Fruit fly (Drosophila melanogaster) whole organism, embryonic: ENCODE results near the gene Spx.

Experiments
- Antp ChIP-seq: fragments of 200-800 bp; sonication (Bioruptor generic); optimal IDR thresholded peaks from 3 replicates; lab custom pipeline; 2016; ENCODE audit warnings: missing biosample characterization, missing genetic modification characterization
- Atf6 ChIP-seq: fragments of 200-800 bp; sonication (Bioruptor generic); IDR thresholded peaks from 2 replicates; pipeline ENCODE4 v1.3.6; 2022; ENCODE audit warnings: missing biosample characterization, missing genetic modification characterization
- Blimp-1 ChIP-seq: fragments of 200-800 bp; sonication (Bioruptor generic); optimal IDR thresholded peaks from 3 replicates; lab custom pipeline; 2018; ENCODE audit warnings: missing biosample characterization, missing genetic modification characterization, mild to moderate bottlenecking, moderate library complexity, missing genetic modification reagents
- CG10543 ChIP-seq: fragments of 200-800 bp; sonication (Bioruptor generic); optimal IDR thresholded peaks from 3 replicates; lab custom pipeline; 2017; ENCODE audit warnings: missing biosample characterization, mild to moderate bottlenecking, missing genetic modification characterization, moderate library complexity
- CG10565 ChIP-seq: fragments of 200-800 bp; sonication (Bioruptor generic); optimal IDR thresholded peaks from 3 replicates; lab custom pipeline; 2016; ENCODE audit warnings: missing biosample characterization, mild to moderate bottlenecking, missing genetic modification characterization
- CG10979 ChIP-seq: fragments of 200-800 bp; sonication (Bioruptor generic); optimal IDR thresholded peaks from 2 replicates; lab custom pipeline; 2018; ENCODE audit warnings: missing biosample characterization, mild to moderate bottlenecking, missing genetic modification characterization, moderate library complexity
- CG11456 ChIP-seq: fragments of 200-800 bp; sonication (Bioruptor generic); IDR thresholded peaks from 3 replicates; pipeline ENCODE4 v1.3.6; 2022; ENCODE audit warnings: missing biosample characterization, missing genetic modification characterization
- CG12659 ChIP-seq: fragments of 200-800 bp; sonication (Bioruptor generic); optimal IDR thresholded peaks from 3 replicates; lab custom pipeline; 2017; ENCODE audit warnings: mild to moderate bottlenecking, missing biosample characterization, missing genetic modification reagents, missing genetic modification characterization
- CG13775 ChIP-seq: fragments of 200-800 bp; sonication (Bioruptor generic); optimal IDR thresholded peaks from 3 replicates; lab custom pipeline; 2017; ENCODE audit warnings: missing biosample characterization, mild to moderate bottlenecking, missing genetic modification characterization
- CG15269 ChIP-seq: fragments of 200-800 bp; sonication (Bioruptor generic); optimal IDR thresholded peaks from 2 replicates; lab custom pipeline; 2018; ENCODE audit warnings: missing biosample characterization, mild to moderate bottlenecking, missing genetic modification characterization, moderate library complexity
- CG16813 ChIP-seq: fragments of 200-800 bp; sonication (Bioruptor generic); IDR thresholded peaks from 3 replicates; pipeline ENCODE4 v1.3.6; 2022; ENCODE audit warnings: missing biosample characterization, missing genetic modification characterization; ENCODE audit not compliant: partially characterized antibody
- CG17361 ChIP-seq: fragments of 200-800 bp; sonication (Bioruptor generic); IDR thresholded peaks from 3 replicates; pipeline ENCODE4 v1.3.6; 2022; ENCODE audit warnings: missing biosample characterization, missing genetic modification characterization
- CG18262 ChIP-seq: fragments of 200-800 bp; optimal IDR thresholded peaks from 3 replicates; lab custom pipeline; 2019; ENCODE audit warnings: missing biosample characterization, mild to moderate bottlenecking, missing genetic modification characterization, moderate library complexity
- CG1832 ChIP-seq: fragments of 200-800 bp; sonication (Bioruptor generic); optimal IDR thresholded peaks from 2 replicates; lab custom pipeline; 2017; ENCODE audit warnings: missing biosample characterization, mild to moderate bottlenecking, missing genetic modification characterization, inconsistent platforms
- CG2120 ChIP-seq: fragments of 200-800 bp; sonication (Bioruptor generic); optimal IDR thresholded peaks from 3 replicates; lab custom pipeline; 2016; ENCODE audit warnings: missing biosample characterization, missing genetic modification characterization
- CG2712 ChIP-seq: fragments of 200-800 bp; optimal IDR thresholded peaks from 3 replicates; lab custom pipeline; 2019; ENCODE audit warnings: missing biosample characterization, mild to moderate bottlenecking, missing genetic modification characterization, moderate library complexity
- CG2889 ChIP-seq: fragments of 200-800 bp; sonication (Bioruptor generic); IDR thresholded peaks from 3 replicates; pipeline ENCODE4 v1.3.6; 2022; ENCODE audit warnings: missing biosample characterization, missing genetic modification characterization
- CG30020 ChIP-seq: fragments of 200-800 bp; optimal IDR thresholded peaks from 2 replicates; lab custom pipeline; 2019; ENCODE audit warnings: missing biosample characterization, mild to moderate bottlenecking, missing genetic modification characterization, moderate library complexity
- CG33557 ChIP-seq: fragments of 200-800 bp; sonication (Bioruptor generic); optimal IDR thresholded peaks from 2 replicates; lab custom pipeline; 2019; ENCODE audit warnings: missing biosample characterization, mild to moderate bottlenecking, missing genetic modification characterization, moderate library complexity
- CG34422 ChIP-seq: fragments of 200-800 bp; sonication (Bioruptor generic); IDR thresholded peaks from 3 replicates; pipeline ENCODE4 v1.3.6; 2022; ENCODE audit warnings: missing biosample characterization, missing genetic modification characterization
- CG3995 ChIP-seq: fragments of 200-800 bp; sonication (Bioruptor generic); optimal IDR thresholded peaks from 3 replicates; lab custom pipeline; 2016; ENCODE audit warnings: missing biosample characterization, missing genetic modification characterization
- CG8924 ChIP-seq: fragments of 200-800 bp; optimal IDR thresholded peaks from 3 replicates; lab custom pipeline; 2019; ENCODE audit warnings: missing biosample characterization, mild to moderate bottlenecking, missing genetic modification characterization, moderate library complexity
- ERR ChIP-seq: fragments of 200-800 bp; sonication (Bioruptor generic); optimal IDR thresholded peaks from 2 replicates; lab custom pipeline; 2016; ENCODE audit warnings: missing biosample characterization, missing genetic modification characterization
- HHEX ChIP-seq: fragments of 200-800 bp; sonication (Bioruptor generic); optimal IDR thresholded peaks from 3 replicates; lab custom pipeline; 2017; ENCODE audit warnings: missing biosample characterization, mild to moderate bottlenecking, missing genetic modification characterization, missing genetic modification reagents
- Hmr ChIP-seq: fragments of 200-800 bp; sonication (Bioruptor generic); optimal IDR thresholded peaks from 3 replicates; lab custom pipeline; 2017; ENCODE audit warnings: mild to moderate bottlenecking, missing biosample characterization, missing genetic modification reagents, missing genetic modification characterization
- Hr3 ChIP-seq: fragments of 200-800 bp; sonication (Bioruptor generic); optimal IDR thresholded peaks from 3 replicates; lab custom pipeline; 2016; ENCODE audit warnings: missing biosample characterization, missing genetic modification characterization
- Hr51 ChIP-seq, 2 experiments: fragments of 200-800 bp; sonication (Bioruptor generic); optimal IDR thresholded peaks; 2 replicates in 1 of 2; 3 replicates in 1 of 2; lab custom pipeline; 2016 to 2018; ENCODE audit warnings: missing biosample characterization in 2 of 2, missing genetic modification characterization in 2 of 2, mild to moderate bottlenecking in 1 of 2, moderate library complexity in 1 of 2
- MBD-R2 ChIP-seq: fragments of 200-800 bp; sonication (Bioruptor generic); IDR thresholded peaks from 2 replicates; pipeline ENCODE4 v1.3.6; 2022; ENCODE audit warnings: missing biosample characterization, missing genetic modification characterization
- Med ChIP-seq: fragments of 200-800 bp; sonication (Bioruptor generic); peaks from one replicate; lab custom pipeline; 2016; ENCODE audit warnings: missing biosample characterization, missing genetic modification characterization, mild to moderate bottlenecking, inconsistent platforms, moderate library complexity
- NfI ChIP-seq: fragments of 200-800 bp; sonication (Bioruptor generic); optimal IDR thresholded peaks from 3 replicates; lab custom pipeline; 2018; ENCODE audit warnings: missing biosample characterization, mild to moderate bottlenecking, missing genetic modification characterization, moderate library complexity
- Ptx1 ChIP-seq: fragments of 200-800 bp; sonication (Bioruptor generic); IDR thresholded peaks from 2 replicates; pipeline ENCODE4 v1.3.6; 2022; ENCODE audit warnings: missing biosample characterization, missing genetic modification characterization
- Xrp1 ChIP-seq: fragments of 200-800 bp; sonication (Bioruptor generic); IDR thresholded peaks from 2 replicates; pipeline ENCODE4 v1.3.6; 2022; ENCODE audit warnings: missing biosample characterization, missing genetic modification characterization
- fd3F ChIP-seq: fragments of 200-800 bp; sonication (Bioruptor generic); optimal IDR thresholded peaks from 2 replicates; lab custom pipeline; 2018; ENCODE audit warnings: missing biosample characterization, mild to moderate bottlenecking, missing genetic modification characterization, moderate library complexity
- gfzf ChIP-seq: fragments of 200-800 bp; sonication (Bioruptor generic); optimal IDR thresholded peaks from 2 replicates; lab custom pipeline; 2016; ENCODE audit warnings: missing biosample characterization, mild to moderate bottlenecking, missing genetic modification characterization, moderate library complexity
- hb ChIP-seq: fragments of 200-800 bp; sonication (Bioruptor generic); IDR thresholded peaks from 3 replicates; pipeline ENCODE4 v1.3.6; 2022; ENCODE audit warnings: missing biosample characterization, missing genetic modification characterization; ENCODE audit not compliant: partially characterized antibody
- lbe ChIP-seq: fragments of 200-800 bp; sonication (Bioruptor generic); optimal IDR thresholded peaks from 2 replicates; lab custom pipeline; 2016; ENCODE audit warnings: missing biosample characterization, mild to moderate bottlenecking, missing genetic modification characterization
- lilli ChIP-seq: fragments of 200-800 bp; sonication (Bioruptor generic); optimal IDR thresholded peaks from 3 replicates; lab custom pipeline; 2016; ENCODE audit warnings: missing biosample characterization, missing genetic modification characterization
- nerfin-2 ChIP-seq: fragments of 200-800 bp; sonication (Bioruptor generic); IDR thresholded peaks from 2 replicates; pipeline ENCODE4 v1.3.6; 2022; ENCODE audit warnings: missing biosample characterization, missing genetic modification characterization; ENCODE audit not compliant: partially characterized antibody
- prd ChIP-seq, 3 experiments: fragments of >200 bp in 2 of 3; fragments of 200-800 bp in 1 of 3; sonication (Bioruptor generic) in 1 of 3; optimal IDR thresholded peaks in 2 of 3; IDR thresholded peaks in 1 of 3; 2 replicates in 2 of 3; 3 replicates in 1 of 3; pipeline versions ENCODE4 v1.3.6 to Lab custom; 2017 to 2022; ENCODE audit warnings: missing biosample characterization in 1 of 3, missing genetic modification characterization in 1 of 3
- row ChIP-seq: fragments of 200-800 bp; sonication (Bioruptor generic); IDR thresholded peaks from 3 replicates; pipeline ENCODE4 v1.3.6; 2022; ENCODE audit warnings: missing biosample characterization, missing genetic modification characterization
- slou ChIP-seq: fragments of 200-800 bp; sonication (Bioruptor generic); optimal IDR thresholded peaks from 3 replicates; lab custom pipeline; 2016; ENCODE audit warnings: missing biosample characterization, missing genetic modification characterization
- tin ChIP-seq: fragments of 200-800 bp; sonication (Bioruptor generic); optimal IDR thresholded peaks from 3 replicates; lab custom pipeline; 2016; ENCODE audit warnings: missing biosample characterization, missing genetic modification characterization
- twi ChIP-seq: fragments of 200-800 bp; optimal IDR thresholded peaks from 2 replicates; lab custom pipeline; 2019; ENCODE audit warnings: missing biosample characterization, mild to moderate bottlenecking, missing genetic modification characterization, moderate library complexity
- unpg ChIP-seq: fragments of 200-800 bp; sonication (Bioruptor generic); optimal IDR thresholded peaks from 3 replicates; lab custom pipeline; 2018; ENCODE audit warnings: missing biosample characterization, mild to moderate bottlenecking, missing genetic modification characterization, moderate library complexity

Spx gene

DNA sequence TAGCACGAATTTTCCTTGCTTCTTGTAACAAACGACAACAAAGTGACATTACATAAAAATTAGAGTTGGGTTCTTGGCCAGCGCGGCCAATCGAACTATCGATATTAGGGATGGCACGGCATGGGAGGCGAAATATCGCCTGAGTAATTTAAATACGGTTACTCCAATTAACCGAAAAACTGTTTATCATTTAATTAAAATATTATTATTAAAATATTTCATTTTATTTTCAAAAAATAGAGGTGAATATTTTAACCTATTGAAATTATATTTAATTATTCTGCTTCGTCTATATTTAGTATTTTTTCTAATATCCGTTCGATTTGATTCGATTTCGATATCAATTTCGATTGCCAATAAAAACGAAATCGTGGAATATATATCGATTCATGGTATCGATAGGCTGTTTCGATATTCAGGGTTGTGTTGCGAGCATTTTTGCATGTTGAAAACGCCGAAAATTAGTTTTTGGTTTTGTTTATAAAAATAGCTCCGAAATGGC lies at the start of gene Spx, which contains the start of gene Rbcn-3A (continued):
- TF ChIP-seq ERR (GFP tag; lab: Kevin White, UChicago) = no peak
- TF ChIP-seq lbe (GFP tag; lab: Kevin White, UChicago) = peak; percentile 24
- no peak for TF ChIP-seq unpg (GFP tag; lab: Kevin White, UChicago)
- TF ChIP-seq Ptx1 (GFP tag; lab: Robert Waterston, UW) = peak; percentile 47
- peak; percentile 16 for TF ChIP-seq CG10543 (GFP tag; lab: Kevin White, UChicago)
- TF ChIP-seq gfzf (GFP tag; lab: Kevin White, UChicago) = peak; percentile 16
- TF ChIP-seq MBD-R2 = peak; percentile 49
- peak; percentile 90 for TF ChIP-seq CG16813 (GFP tag; lab: Robert Waterston, UW)
- peak; percentile 62; the same call in 2 of the 3 replicates for TF ChIP-seq CG17361
- 0 out of 3 replicates have a peak, but pooled peaks have one; percentile 48 for TF ChIP-seq CG11456
- TF ChIP-seq CG8924 (tag; lab: Kevin White, UChicago) = peak; percentile 52
- TF ChIP-seq CG15269 (tag; lab: Kevin White, UChicago) = peak; percentile 41
- TF ChIP-seq CG2889 (GFP tag; lab: Robert Waterston, UW) = 0 out of 3 replicates have a peak, but pooled peaks have one; percentile 27
- peak; percentile 8 for TF ChIP-seq fd3F (GFP tag; lab: Kevin White, UChicago)
- no peak for TF ChIP-seq CG10565 (GFP tag; lab: Kevin White, UChicago)
- TF ChIP-seq twi (tag; lab: Kevin White, UChicago) = peak; percentile 29
- TF ChIP-seq tin (GFP tag; lab: Kevin White, UChicago) = peak; percentile 6
- TF ChIP-seq Atf6 (GFP tag; lab: Robert Waterston, UW) = no peak
- TF ChIP-seq CG33557 = peak; percentile 24
- no peak for TF ChIP-seq CG1832
- TF ChIP-seq nerfin-2 = peak; percentile 89
- peak; percentile 2 for TF ChIP-seq CG10979 (tag; lab: Kevin White, UChicago)
- peak; percentile 49 for TF ChIP-seq CG2712 (tag; lab: Kevin White, UChicago)
- TF ChIP-seq CG34422 (GFP tag; lab: Robert Waterston, UW) = peak; percentile 35; the same call in 1 of the 3 replicates
- peak; percentile 53 for TF ChIP-seq CG2120 (GFP tag; lab: Kevin White, UChicago)
- TF ChIP-seq HHEX (GFP tag; lab: Kevin White, UChicago) = no peak
- peak; percentile 5; the same call in 1 of the 2 replicates for TF ChIP-seq Xrp1 (GFP tag; lab: Robert Waterston, UW)
- TF ChIP-seq Hr51 (GFP tag; optimal IDR thresholded peaks at IDR 0.05; lab: Kevin White, UChicago) = peak in 1 of 2 experiments; percentile 35
- peak; percentile 48 for TF ChIP-seq NfI (GFP tag; lab: Kevin White, UChicago)
- no peak for TF ChIP-seq prd (optimal IDR thresholded peaks at IDR 0.05; lab: Kevin White, UChicago)
- TF ChIP-seq prd (GFP tag; IDR thresholded peaks at IDR 0.05; lab: Robert Waterston, UW) = peak; percentile 41; the same call in 1 of the 3 replicates
- no peak for TF ChIP-seq Antp
- peak; percentile 85; the same call in 1 of the 3 replicates for TF ChIP-seq hb
- no peak for TF ChIP-seq Med (GFP tag; lab: Kevin White, UChicago)
- TF ChIP-seq Hr3 (GFP tag; lab: Kevin White, UChicago) = peak; percentile 45
- peak; percentile 38 for TF ChIP-seq CG18262 (tag; lab: Kevin White, UChicago)
- TF ChIP-seq Hmr (GFP tag; lab: Kevin White, UChicago) = peak; percentile 27
- TF ChIP-seq CG13775 = peak; percentile 32
- TF ChIP-seq Blimp-1 (GFP tag; lab: Kevin White, UChicago) = no peak
- peak; percentile 21 for TF ChIP-seq slou (GFP tag; lab: Kevin White, UChicago)
- peak; percentile 63 for TF ChIP-seq CG12659
- peak; percentile 32 for TF ChIP-seq CG30020
- TF ChIP-seq row = peak; percentile 81
- peak; percentile 4 for TF ChIP-seq CG3995 (GFP tag; lab: Kevin White, UChicago)
- TF ChIP-seq lilli (GFP tag; lab: Kevin White, UChicago) = peak; percentile 32
